Worm (Caenorhabditis elegans) whole organism, L3 larva: ENCODE results near the gene ztf-29.

ENCODE experiments used
- snpc-4 ChIP-seq: fragments of 150-350 bp; optimal IDR thresholded peaks from 2 replicates; lab custom pipeline; 2014; ENCODE audit warnings: missing biosample characterization, missing genetic modification characterization
- tbx-2 ChIP-seq: sonication (generic microtip); optimal IDR thresholded peaks from 2 replicates; lab custom pipeline; 2016; ENCODE audit warnings: mild to moderate bottlenecking, missing genetic modification characterization, missing compliant biosample characterization
- ztf-11 ChIP-seq: fragments of 150-350 bp; optimal IDR thresholded peaks from 2 replicates; lab custom pipeline; 2014; ENCODE audit warnings: missing biosample characterization, missing genetic modification characterization

- no peak for TF ChIP-seq tbx-2 (tag; lab: Kevin White, UChicago)
- TF ChIP-seq snpc-4 (tag; lab: Kevin White, UChicago), result no peak
- no peak for TF ChIP-seq ztf-11 (tag; lab: Kevin White, UChicago)
Measured at ce11 chrIII:11588911-11589310, 28.0 kb downstream of the ztf-29 start, which contains the start of gene Y66D12A.3.
